Fruit fly (Drosophila melanogaster): ENCODE measurements around the gene CG13295.

CG13295 gene

dm6 chr3L:6074975-6075692, at the start of gene CG13295, which contains the start of gene CG6610 (continued):
- TF ChIP-seq CG7839 (tag; optimal IDR thresholded peaks at IDR 0.05) (peak; percentile 62), grn (GFP tag; optimal IDR thresholded peaks at IDR 0.05) (no peak), zfh1 (GFP tag; IDR thresholded peaks at IDR 0.05) (no peak), CG4282 (GFP tag; optimal IDR thresholded peaks at IDR 0.05) (no peak), CG8924 (tag; optimal IDR thresholded peaks at IDR 0.05) (peak; percentile 78), CG12219 (GFP tag; optimal IDR thresholded peaks at IDR 0.05) (peak; percentile 4), Eip74EF (GFP tag; optimal IDR thresholded peaks at IDR 0.05) (peak in 1 of 2 experiments; percentile 84), Mad (GFP tag; optimal IDR thresholded peaks at IDR 0.05) (peak; percentile 26), Spps (tag; optimal IDR thresholded peaks at IDR 0.05) (peak; percentile 1), CG5953 (GFP tag; IDR thresholded peaks at IDR 0.05) (no peak), Taf1 (GFP tag; IDR thresholded peaks at IDR 0.05) (no peak), CG4424 (GFP tag; optimal IDR thresholded peaks at IDR 0.05) (peak; percentile 43), abd-A (tag; optimal IDR thresholded peaks at IDR 0.05) (no peak), nerfin-2 (GFP tag; IDR thresholded peaks at IDR 0.05; ENCODE audit: partially characterized antibody) (no peak), CG2875 (GFP tag; optimal IDR thresholded peaks at IDR 0.05) (no peak), fd102C (GFP tag; optimal IDR thresholded peaks at IDR 0.05) (no peak), CG9437 (GFP tag; optimal IDR thresholded peaks at IDR 0.05) (peak; percentile 22), CG17359 (tag; optimal IDR thresholded peaks at IDR 0.05) (no peak), aop (GFP tag; IDR thresholded peaks at IDR 0.05) (no peak), CG15479 (GFP tag; optimal IDR thresholded peaks at IDR 0.05) (no peak), Ets65A (GFP tag) (peak; percentile 85), ci (GFP tag; IDR thresholded peaks at IDR 0.05) (no peak), caup (GFP tag; optimal IDR thresholded peaks at IDR 0.05; ENCODE audit: severe bottlenecking) (peak; percentile 12), CG6813 (GFP tag; optimal IDR thresholded peaks at IDR 0.05) (no peak), cato (GFP tag; optimal IDR thresholded peaks at IDR 0.05; ENCODE audit: borderline replicate concordance) (no peak), Nf-YA (GFP tag; IDR thresholded peaks at IDR 0.05) (no peak), CG30020 (tag; optimal IDR thresholded peaks at IDR 0.05) (peak; percentile 54), C15 (GFP tag; IDR thresholded peaks at IDR 0.05) (no peak), tll (GFP tag; optimal IDR thresholded peaks at IDR 0.05) (peak in 1 of 2 experiments; percentile 52), fd3F (GFP tag; optimal IDR thresholded peaks at IDR 0.05) (peak; percentile 60), CG17328 (GFP tag; IDR thresholded peaks at IDR 0.05) (no peak), CG11398 (GFP tag; optimal IDR thresholded peaks at IDR 0.05) (no peak), Hr78 (GFP tag; optimal IDR thresholded peaks at IDR 0.05) (no peak), esg (GFP tag; conservative IDR thresholded peaks at IDR 0.05) (peak; percentile 28; the same call in 1 of the 2 replicates), Ravus (GFP tag; IDR thresholded peaks at IDR 0.05) (no peak), CG6689 (GFP tag; IDR thresholded peaks at IDR 0.05) (no peak; the same call in none of the 2 replicates), Lhr (GFP tag; optimal IDR thresholded peaks at IDR 0.05) (peak; percentile 13), Ptx1 (GFP tag; IDR thresholded peaks at IDR 0.05) (peak; percentile 70), inv (GFP tag; IDR thresholded peaks at IDR 0.05; ENCODE audit: partially characterized antibody) (no peak), CG8359 (GFP tag; optimal IDR thresholded peaks at IDR 0.05; ENCODE audit: borderline replicate concordance) (no peak), CG3838 (GFP tag; optimal IDR thresholded peaks at IDR 0.05) (peak; percentile 15), CG9932 (GFP tag; IDR thresholded peaks at IDR 0.05) (peak; percentile 83), CG15696 (tag; optimal IDR thresholded peaks at IDR 0.05) (peak; percentile 72), zf30C (GFP tag; optimal IDR thresholded peaks at IDR 0.05) (no peak), CG18599 (GFP tag; optimal IDR thresholded peaks at IDR 0.05) (peak; percentile 64), CG14965 (GFP tag; optimal IDR thresholded peaks at IDR 0.05; ENCODE audit: borderline replicate concordance) (no peak), bsh (GFP tag; optimal IDR thresholded peaks at IDR 0.05) (peak in 1 of 2 experiments; percentile 39), CG9797 (GFP tag; optimal IDR thresholded peaks at IDR 0.05) (peak; percentile 68)
